Fruit fly (Drosophila melanogaster) Kc167 (cell line): Measurements from ENCODE around the gene Dip-C.

Source experiments
- Myc ChIP-seq: fragments of >200 bp; optimal IDR thresholded peaks from 2 replicates; lab custom pipeline; 2017; ENCODE audit warnings: missing external identifiers
- Sin3A ChIP-seq: fragments of >200 bp; optimal IDR thresholded peaks from 2 replicates; lab custom pipeline; 2018; ENCODE audit warnings: missing external identifiers
- h ChIP-seq: fragments of >200 bp; optimal IDR thresholded peaks from 3 replicates; lab custom pipeline; 2018; ENCODE audit warnings: missing external identifiers
- insv ChIP-seq: fragments of >200 bp; optimal IDR thresholded peaks from 3 replicates; lab custom pipeline; 2018; ENCODE audit warnings: missing external identifiers
- psq ChIP-seq: fragments of >200 bp; optimal IDR thresholded peaks from 2 replicates; lab custom pipeline; 2017; ENCODE audit warnings: missing external identifiers
- ttk ChIP-seq: sonication (Bioruptor generic); optimal IDR thresholded peaks from 2 replicates; lab custom pipeline; 2017; ENCODE audit warnings: missing external identifiers

Gene Dip-C

DNA sequence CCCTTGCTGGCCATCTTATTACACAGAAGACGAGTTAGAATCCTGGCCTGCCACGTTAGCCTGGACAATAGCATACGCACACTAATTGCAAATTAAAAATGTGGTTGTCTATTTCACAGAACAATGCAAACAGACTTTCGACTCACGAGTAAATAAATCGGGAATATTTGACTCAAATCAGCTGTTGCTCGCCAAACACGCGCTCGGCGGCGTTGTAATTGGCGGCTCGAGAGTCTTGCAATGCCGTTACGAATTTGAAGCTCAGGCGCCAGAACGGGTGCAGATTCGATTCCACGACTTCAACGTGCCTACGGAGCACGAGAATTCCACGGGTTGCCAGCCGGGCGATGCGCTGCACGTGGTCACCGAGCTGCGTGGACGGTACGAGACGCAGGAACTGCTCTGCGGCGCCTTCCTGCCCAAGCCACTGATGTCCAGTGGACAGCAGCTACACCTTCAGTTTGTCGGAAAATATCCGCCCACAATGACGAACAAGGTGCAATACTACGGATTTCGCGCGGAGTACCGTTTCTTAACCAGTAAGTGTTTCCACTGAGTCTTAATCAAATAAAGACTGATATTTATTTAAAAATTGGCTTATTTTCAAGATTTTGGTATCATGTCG lies 11.8 kb downstream of the Dip-C start, which contains the start of gene DNAlig3:
Gene DNAlig3, minus strand, starts transcription at position 168 of the 625 bp plus-strand sequence.
- TF ChIP-seq insv (lab: Kevin White, UChicago) (peak; percentile 84), ttk (lab: Kevin White, UChicago) (no peak), h (lab: Kevin White, UChicago) (no peak), Myc (no peak), Sin3A (lab: Kevin White, UChicago) (no peak)

- TF ChIP-seq Myc (no peak), psq (lab: Kevin White, UChicago) (no peak), ttk (lab: Kevin White, UChicago) (no peak), insv (lab: Kevin White, UChicago) (no peak), h (lab: Kevin White, UChicago) (no peak), Sin3A (lab: Kevin White, UChicago) (no peak)
These were observed 14.8 kb downstream of the Dip-C start, which contains the start of gene Cyp9f3 for dm6 chr3R:12398620-12399247. Cyp9f3 (minus strand) TSS chr3R:12398929.

DNA sequence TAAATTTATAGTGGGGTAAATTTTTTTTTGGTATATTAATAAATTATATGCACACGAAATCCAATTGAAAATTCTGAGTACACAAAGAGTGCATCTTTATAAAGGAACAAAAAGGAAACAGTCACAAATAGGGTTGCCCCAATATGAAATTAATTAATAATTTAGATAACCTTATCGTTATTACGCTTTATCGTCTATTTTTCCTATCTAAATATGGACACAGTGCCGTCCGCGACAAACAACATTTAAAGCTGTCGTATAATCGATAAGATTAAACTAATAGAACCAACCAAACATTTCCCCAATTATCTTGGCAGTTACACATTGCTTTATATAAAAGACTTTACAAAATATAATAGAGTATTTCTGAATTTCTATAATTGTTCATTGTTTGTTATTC lies 15.5 kb downstream of the Dip-C start:
- no peak for TF ChIP-seq ttk (lab: Kevin White, UChicago)
- no peak for TF ChIP-seq Sin3A (lab: Kevin White, UChicago)
- no peak for TF ChIP-seq h (lab: Kevin White, UChicago)
- no peak for TF ChIP-seq insv (lab: Kevin White, UChicago)
- TF ChIP-seq psq (lab: Kevin White, UChicago), result no peak
- TF ChIP-seq Myc, result no peak

DNA sequence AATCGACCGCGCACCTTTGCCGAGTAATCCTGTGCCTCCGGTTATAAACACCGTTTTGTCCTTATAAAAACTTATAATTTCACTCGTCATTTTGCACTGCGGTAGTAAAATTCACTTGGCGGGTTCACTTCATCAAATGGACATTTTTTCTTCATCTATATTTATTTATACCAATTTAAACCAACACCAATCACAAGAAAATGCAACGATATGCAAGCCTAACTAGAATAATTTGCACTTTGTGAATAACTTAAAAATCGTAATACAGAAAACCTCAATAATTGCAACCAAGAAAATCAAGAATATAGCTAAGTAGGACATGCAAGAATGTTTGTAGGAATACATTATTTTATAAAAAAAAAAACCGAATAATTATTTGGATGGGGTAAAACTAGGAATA lies 17.7 kb downstream of the Dip-C start, which contains the start of the genes CG10096 and CG10097:
Gene CG10096, minus strand, starts transcription at position 101 of the 400 bp plus-strand sequence.
Gene CG10097, minus strand, starts transcription at position 101 of the 400 bp plus-strand sequence.
- TF ChIP-seq psq (lab: Kevin White, UChicago) (no peak), ttk (lab: Kevin White, UChicago) (no peak), Sin3A (lab: Kevin White, UChicago) (no peak), h (lab: Kevin White, UChicago) (no peak), insv (lab: Kevin White, UChicago) (no peak), Myc (no peak)

DNA sequence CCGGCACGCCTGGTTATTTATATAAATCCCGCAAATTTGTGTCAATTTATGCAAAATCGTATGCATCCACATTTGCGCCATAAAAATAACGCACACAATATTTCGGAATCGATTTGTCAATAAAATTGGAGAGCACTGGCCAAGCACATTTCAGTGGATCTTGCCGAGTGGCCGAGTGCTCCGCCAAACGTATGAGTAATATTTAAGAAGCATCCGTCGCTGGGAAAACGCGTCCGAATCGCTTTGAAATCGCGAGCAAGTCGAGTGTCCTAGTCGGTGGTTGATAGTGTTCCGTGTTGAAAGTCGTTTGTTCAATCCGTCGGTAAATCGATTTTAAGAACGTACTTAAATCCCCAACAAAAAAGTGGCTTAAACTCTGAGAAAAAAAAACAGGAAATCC lies 26.6 kb downstream of the Dip-C start, which contains the start of gene CG33098:
Gene CG33098, plus strand, starts transcription at position 224 of the 400 bp plus-strand sequence.
- no peak for TF ChIP-seq psq (lab: Kevin White, UChicago)
- no peak for TF ChIP-seq Sin3A (lab: Kevin White, UChicago)
- TF ChIP-seq ttk (lab: Kevin White, UChicago), result no peak
- no peak for TF ChIP-seq insv (lab: Kevin White, UChicago)
- TF ChIP-seq h (lab: Kevin White, UChicago), result no peak
- TF ChIP-seq Myc, result no peak

dm6 chr3R:12385949-12386348 lies 27.6 kb downstream of the Dip-C start, which contains the start of gene Sol1:
Sol1 (plus strand) TSS chr3R:12386249.
- TF ChIP-seq psq (lab: Kevin White, UChicago) (no peak), Myc (no peak), insv (lab: Kevin White, UChicago) (no peak), Sin3A (lab: Kevin White, UChicago) (no peak), ttk (lab: Kevin White, UChicago) (no peak), h (lab: Kevin White, UChicago) (no peak)

- TF ChIP-seq Sin3A (lab: Kevin White, UChicago) (no peak), insv (lab: Kevin White, UChicago) (no peak), ttk (lab: Kevin White, UChicago) (no peak), h (lab: Kevin White, UChicago) (no peak), Myc (no peak), psq (lab: Kevin White, UChicago) (no peak)
These were observed 29.3 kb downstream of the Dip-C start for dm6 chr3R:12384274-12384673.

dm6 chr3R:12383784-12384183 lies 29.8 kb downstream of the Dip-C start:
- no peak for TF ChIP-seq Sin3A (lab: Kevin White, UChicago)
- TF ChIP-seq psq (lab: Kevin White, UChicago), result no peak
- TF ChIP-seq h (lab: Kevin White, UChicago), result no peak
- TF ChIP-seq Myc, result no peak
- no peak for TF ChIP-seq insv (lab: Kevin White, UChicago)
- TF ChIP-seq ttk (lab: Kevin White, UChicago), result no peak

DNA sequence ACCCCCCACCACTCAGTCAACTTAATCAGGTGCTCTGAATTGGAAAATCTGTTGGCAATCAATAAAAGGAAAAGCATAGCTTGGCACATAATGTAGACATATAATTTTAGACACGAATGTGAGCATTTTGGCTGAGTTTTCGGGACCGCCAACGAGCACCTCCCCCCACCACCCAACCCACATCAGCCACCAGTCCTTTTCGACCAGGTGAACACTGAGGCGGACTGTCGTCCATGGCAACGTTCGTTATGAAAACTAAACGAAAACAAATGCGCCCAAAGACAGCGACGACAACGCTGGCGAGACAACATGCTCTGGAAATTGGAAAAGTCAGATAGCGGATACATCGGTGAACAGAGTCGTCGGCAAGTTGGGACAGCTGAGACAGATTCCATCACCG lies 30.5 kb downstream of the Dip-C start, which contains the start of gene GstD11:
Gene GstD11, plus strand, starts transcription at position 301 of the 400 bp plus-strand sequence.
- TF ChIP-seq Myc, result no peak
- no peak for TF ChIP-seq h (lab: Kevin White, UChicago)

DNA sequence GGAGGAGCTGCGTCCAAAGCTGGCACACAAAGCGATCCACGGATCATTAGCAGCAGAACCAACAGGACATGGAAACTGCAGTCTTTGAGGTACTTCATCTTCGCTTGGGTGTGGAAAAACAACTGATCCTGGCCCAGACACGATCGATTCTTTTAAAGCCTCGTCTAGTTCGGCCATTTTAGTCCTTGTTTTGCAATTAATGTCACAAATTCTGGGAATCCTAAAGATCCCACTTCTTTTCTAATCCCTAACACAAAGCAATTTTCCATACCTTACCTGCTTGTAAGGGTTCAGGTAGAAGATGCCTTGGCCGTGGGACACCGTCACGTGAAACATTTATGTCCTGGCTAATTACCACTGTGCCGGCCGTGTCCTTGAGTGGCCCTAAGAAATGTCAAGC lies 31.0 kb downstream of the Dip-C start, which contains the start of gene CG10035:
Gene CG10035, minus strand, starts transcription at position 129 of the 400 bp plus-strand sequence.
- TF ChIP-seq insv (lab: Kevin White, UChicago), result no peak
- no peak for TF ChIP-seq h (lab: Kevin White, UChicago)
- no peak for TF ChIP-seq psq (lab: Kevin White, UChicago)
- TF ChIP-seq Myc, result no peak
- TF ChIP-seq ttk (lab: Kevin White, UChicago), result no peak

DNA sequence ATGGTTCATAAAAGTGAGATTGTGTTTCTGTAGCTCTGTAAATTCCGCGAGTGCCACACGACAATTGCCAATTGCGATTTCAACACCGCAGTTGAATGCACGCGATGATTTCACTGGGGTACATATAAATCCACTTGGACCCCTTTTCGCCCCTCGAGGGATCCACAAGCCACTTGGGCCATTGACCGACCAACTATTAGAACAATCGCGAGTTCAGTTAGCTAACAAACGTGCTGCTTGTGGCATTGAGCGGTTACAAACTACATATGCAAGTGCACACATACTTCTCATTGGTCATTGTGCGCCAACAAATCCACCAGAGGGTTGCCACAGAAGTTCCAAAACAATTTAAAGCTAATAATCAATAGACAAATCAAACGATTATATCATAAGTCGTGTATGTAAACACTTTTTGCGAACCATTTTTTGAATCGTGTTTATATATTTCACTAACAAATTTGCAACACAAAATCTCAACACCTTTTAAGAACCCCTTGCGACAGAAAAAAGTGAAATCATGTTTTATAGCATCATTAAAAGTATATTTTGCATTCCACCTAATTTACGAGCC lies 32.3 kb downstream of the Dip-C start:
- TF ChIP-seq Myc (no peak), psq (lab: Kevin White, UChicago) (no peak), insv (lab: Kevin White, UChicago) (no peak), ttk (lab: Kevin White, UChicago) (no peak), h (lab: Kevin White, UChicago) (no peak), Sin3A (lab: Kevin White, UChicago) (no peak)
